Worm (Caenorhabditis elegans): ENCODE results near the gene acly-1.

acly-1 gene

ce11 chrX:1486135-1486648, 6.8 kb downstream of the acly-1 start, which contains the start of the genes D1005.10 and dhs-25 (continued):
- TF ChIP-seq skn-1 (tag; optimal IDR thresholded peaks at IDR 0.05) (no peak), spr-3 (GFP tag; optimal IDR thresholded peaks at IDR 0.05) (no peak), zip-2 (tag; optimal IDR thresholded peaks at IDR 0.05) (no peak), lin-39 (tag; optimal IDR thresholded peaks at IDR 0.05) (no peak), php-3 (GFP tag; IDR thresholded peaks at IDR 0.05) (peak; percentile 36; the same call in 1 of the 2 replicates), unc-39 (tag; optimal IDR thresholded peaks at IDR 0.05) (no peak), ama-1 (optimal IDR thresholded peaks at IDR 0.05) (peak; percentile 35), spr-1 (tag; optimal IDR thresholded peaks at IDR 0.05) (no peak), lir-3 (tag; optimal IDR thresholded peaks at IDR 0.05) (no peak), nhr-28 (tag; optimal IDR thresholded peaks at IDR 0.05) (peak; percentile 68), ceh-62 (tag; optimal IDR thresholded peaks at IDR 0.05) (no peak)

- 0 out of 2 replicates have a peak, but pooled peaks have one; percentile 16 for TF ChIP-seq egl-43 (GFP tag; IDR thresholded peaks at IDR 0.05)
- TF ChIP-seq mdl-1 (tag; optimal IDR thresholded peaks at IDR 0.05): no peak
- 0 out of 2 replicates have a peak, but pooled peaks have one; percentile 12 for TF ChIP-seq Y48G9A.11 (GFP tag; IDR thresholded peaks at IDR 0.05)
- TF ChIP-seq F26F4.8 (GFP tag; conservative IDR thresholded peaks at IDR 0.05): no peak
- TF ChIP-seq zfp-2 (tag; optimal IDR thresholded peaks at IDR 0.05): no peak
- TF ChIP-seq set-16 (GFP tag; IDR thresholded peaks at IDR 0.05): peak; percentile 53; the same call in 1 of the 2 replicates
- 0 out of 2 replicates have a peak, but pooled peaks have one; percentile 15 for TF ChIP-seq mdt-29 (GFP tag; IDR thresholded peaks at IDR 0.05)
- no peak for TF ChIP-seq mes-2 (tag; optimal IDR thresholded peaks at IDR 0.05; ENCODE audit: poor library complexity, severe bottlenecking)
- 0 out of 2 replicates have a peak, but pooled peaks have one; percentile 20 for TF ChIP-seq D1046.2 (GFP tag; IDR thresholded peaks at IDR 0.05)
- no peak for TF ChIP-seq daf-8 (GFP tag; IDR thresholded peaks at IDR 0.05)
- TF ChIP-seq ceh-44 (GFP tag; IDR thresholded peaks at IDR 0.05): no peak
- TF ChIP-seq lir-3 (tag; optimal IDR thresholded peaks at IDR 0.05): no peak
- 0 out of 2 replicates have a peak, but pooled peaks have one; percentile 59 for TF ChIP-seq Y75B8A.6 (GFP tag; IDR thresholded peaks at IDR 0.05)
These were observed 7.8 kb downstream of the acly-1 start for ce11 chrX:1487096-1487495.

ce11 chrX:1488775-1489174, 9.4 kb downstream of the acly-1 start:
- TF ChIP-seq ceh-82 (tag; optimal IDR thresholded peaks at IDR 0.05) (no peak), ceh-62 (tag; optimal IDR thresholded peaks at IDR 0.05) (no peak), aly-2 (tag; optimal IDR thresholded peaks at IDR 0.05) (no peak), Y75B8A.6 (GFP tag; IDR thresholded peaks at IDR 0.05) (0 out of 2 replicates have a peak, but pooled peaks have one; percentile 25), D1046.2 (GFP tag; IDR thresholded peaks at IDR 0.05) (0 out of 2 replicates have a peak, but pooled peaks have one; percentile 19), dmd-8 (GFP tag; IDR thresholded peaks at IDR 0.05) (no peak), nhr-48 (tag; optimal IDR thresholded peaks at IDR 0.05) (no peak), tag-97 (GFP tag; IDR thresholded peaks at IDR 0.05) (no peak), sdz-12 (GFP tag; optimal IDR thresholded peaks at IDR 0.05) (peak; percentile 19), T20F7.1 (GFP tag; optimal IDR thresholded peaks at IDR 0.05) (no peak), nhr-28 (tag; optimal IDR thresholded peaks at IDR 0.05) (no peak), dpl-1 (GFP tag; optimal IDR thresholded peaks at IDR 0.05) (no peak), nhr-42 (GFP tag; IDR thresholded peaks at IDR 0.05) (no peak), nhr-76 (tag; optimal IDR thresholded peaks at IDR 0.05) (no peak), snpc-1.2 (GFP tag; IDR thresholded peaks at IDR 0.05) (no peak), F10B5.3 (tag; optimal IDR thresholded peaks at IDR 0.05) (no peak), hlh-30 (tag; optimal IDR thresholded peaks at IDR 0.05; ENCODE audit: insufficient read depth) (no peak), spr-3 (GFP tag; optimal IDR thresholded peaks at IDR 0.05) (no peak), cey-2 (tag; optimal IDR thresholded peaks at IDR 0.05; ENCODE audit: borderline replicate concordance, insufficient read depth) (no peak), vab-7 (GFP tag; IDR thresholded peaks at IDR 0.05) (peak; percentile 22; the same call in 1 of the 2 replicates), pqm-1 (tag; optimal IDR thresholded peaks at IDR 0.05) (no peak), mes-2 (tag; optimal IDR thresholded peaks at IDR 0.05; ENCODE audit: poor library complexity, severe bottlenecking) (no peak), lsy-2 (tag; optimal IDR thresholded peaks at IDR 0.05) (no peak), hif-1 (tag; optimal IDR thresholded peaks at IDR 0.05) (no peak)

All from whole organism, L4 larva.